Worm (Caenorhabditis elegans): ENCODE results near the gene K07E3.2.

ce11 chrX:8098813-8099360, 5.2 kb upstream of the K07E3.2 start, which contains the start of gene catp-5:
- TF ChIP-seq nfya-1 (tag; optimal IDR thresholded peaks at IDR 0.05) (no peak), ceh-9 (tag; optimal IDR thresholded peaks at IDR 0.05) (no peak)
